Worm (Caenorhabditis elegans) whole organism, early embryonic: ENCODE measurements around the gene let-19.

Source experiments
- B0310.2 ChIP-seq: sonication (generic microtip); optimal IDR thresholded peaks from 2 replicates; lab custom pipeline; 2016; ENCODE audit warnings: mild to moderate bottlenecking, missing genetic modification characterization, missing compliant biosample characterization
- aly-1 ChIP-seq: sonication (generic microtip); optimal IDR thresholded peaks from 2 replicates; lab custom pipeline; 2016; ENCODE audit warnings: missing genetic modification characterization, missing compliant biosample characterization
- ceh-36 ChIP-seq: sonication (generic microtip); optimal IDR thresholded peaks from 2 replicates; lab custom pipeline; 2016; ENCODE audit warnings: missing genetic modification characterization, inconsistent platforms, missing compliant biosample characterization
- hmbx-1 ChIP-seq: sonication (generic microtip); optimal IDR thresholded peaks from 2 replicates; lab custom pipeline; 2016; ENCODE audit warnings: mild to moderate bottlenecking, missing genetic modification characterization, missing compliant biosample characterization
- hmg-4 ChIP-seq: fragments of 200-800 bp; sonication (Bioruptor generic); optimal IDR thresholded peaks from 2 replicates; lab custom pipeline; 2018; ENCODE audit warnings: mild to moderate bottlenecking, missing genetic modification characterization, missing compliant biosample characterization
- hnd-1 ChIP-seq: sonication (generic microtip); optimal IDR thresholded peaks from 2 replicates; lab custom pipeline; 2016; ENCODE audit warnings: missing genetic modification characterization, missing compliant biosample characterization
- tbx-11 ChIP-seq: fragments of 200-800 bp; sonication (Bioruptor generic); IDR thresholded peaks from 2 replicates; pipeline ENCODE4 v1.3.6; 2022; ENCODE audit warnings: missing genetic modification characterization, missing compliant biosample characterization
- tbx-37 ChIP-seq: fragments of 200-800 bp; sonication (Bioruptor generic); conservative IDR thresholded peaks from 2 replicates; pipeline ENCODE4 v1.3.6; 2022; ENCODE audit warnings: missing genetic modification reagents, missing genetic modification characterization, missing compliant biosample characterization

- TF ChIP-seq tbx-37 (GFP tag; lab: Robert Waterston, UW) (no peak), aly-1 (tag; lab: Kevin White, UChicago) (no peak), ceh-36 (tag; lab: Kevin White, UChicago) (no peak), tbx-11 (no peak), hmbx-1 (tag; lab: Kevin White, UChicago) (no peak), B0310.2 (tag; lab: Kevin White, UChicago) (no peak), hmg-4 (GFP tag; lab: Kevin White, UChicago) (no peak), hnd-1 (tag; lab: Kevin White, UChicago) (no peak)
Measured at ce11 chrII:8748638-8749037, 22.1 kb upstream of the let-19 start.
